Worm (Caenorhabditis elegans) whole organism, dauer: ENCODE measurements around the gene sup-36.
"Not testable (repeated sequence)": the region's sequence is repeated elsewhere in the genome, so short reads cannot be mapped to it uniquely, and the experiment has no call there.

Experiments
- unc-62 ChIP-seq: sonication (generic microtip); optimal IDR thresholded peaks from 2 replicates; lab custom pipeline; 2017; ENCODE audit warnings: missing biosample characterization, missing genetic modification reagents, missing genetic modification characterization

The sup-36 gene

ce11 chrIV:6582604-6583003 lies 18.9 kb upstream of the sup-36 start, which contains the start of gene odr-8:
Gene odr-8, minus strand, starts transcription at chrIV:6582704.
- TF ChIP-seq unc-62 (GFP tag; lab: Kevin White, UChicago) = no peak

ce11 chrIV:6585397-6585921 lies 16.0 kb upstream of the sup-36 start, which contains the start of the genes F38A5.2 and dnj-11:
Gene F38A5.2, minus strand, starts transcription at chrIV:6585400.
Gene dnj-11, plus strand, starts transcription at chrIV:6585871.
- no peak for TF ChIP-seq unc-62 (GFP tag; lab: Kevin White, UChicago)

ce11 chrIV:6588080-6588613 lies 13.3 kb upstream of the sup-36 start:
- TF ChIP-seq unc-62 (GFP tag; lab: Kevin White, UChicago) = no peak

ce11 chrIV:6590029-6590428 lies 11.4 kb upstream of the sup-36 start, which contains the start of the genes lec-11 and irld-7:
Gene lec-11, minus strand, starts transcription at chrIV:6590154.
Gene irld-7, plus strand, starts transcription at chrIV:6590360.
- TF ChIP-seq unc-62 (GFP tag; lab: Kevin White, UChicago) = no peak

- not testable (repeated sequence) for TF ChIP-seq unc-62 (GFP tag; lab: Kevin White, UChicago)
These were observed 10.3 kb upstream of the sup-36 start, which contains the start of the genes nspb-1 and nspb-2 for ce11 chrIV:6591010-6591746. Gene nspb-1, minus strand, starts transcription at chrIV:6591110. Gene nspb-2, plus strand, starts transcription at chrIV:6591696.

- TF ChIP-seq unc-62 (GFP tag; lab: Kevin White, UChicago) = not testable (repeated sequence)
These were observed 6.6 kb upstream of the sup-36 start, which contains the start of gene nspb-3 for ce11 chrIV:6594871-6595270. Gene nspb-3, minus strand, starts transcription at chrIV:6594971.

- TF ChIP-seq unc-62 (GFP tag; lab: Kevin White, UChicago) = no peak
These were observed 5.6 kb upstream of the sup-36 start, which contains the start of gene F38A5.22 for ce11 chrIV:6595912-6596311. Gene F38A5.22, minus strand, starts transcription at chrIV:6595940.

ce11 chrIV:6597298-6597697 lies 4.2 kb upstream of the sup-36 start, which contains the start of gene F38A5.6:
Gene F38A5.6, minus strand, starts transcription at chrIV:6597398.
- no peak for TF ChIP-seq unc-62 (GFP tag; lab: Kevin White, UChicago)

ce11 chrIV:6597918-6598317 lies 3.6 kb upstream of the sup-36 start, which contains the start of gene nspb-4:
Gene nspb-4, plus strand, starts transcription at chrIV:6598218.
- TF ChIP-seq unc-62 (GFP tag; lab: Kevin White, UChicago) = not testable (repeated sequence)

- not testable (repeated sequence) for TF ChIP-seq unc-62 (GFP tag; lab: Kevin White, UChicago)
These were observed 2.7 kb upstream of the sup-36 start, which contains the start of gene nspb-5 for ce11 chrIV:6598740-6599139. Gene nspb-5, plus strand, starts transcription at chrIV:6599040.

ce11 chrIV:6599447-6599846 lies 2.0 kb upstream of the sup-36 start, which contains the start of gene F38A5.8:
Gene F38A5.8, plus strand, starts transcription at chrIV:6599747.
- TF ChIP-seq unc-62 (GFP tag; lab: Kevin White, UChicago) = no peak

ce11 chrIV:6602376-6602775 lies 902 bp downstream of the sup-36 start, which contains the start of gene F15B10.3:
Gene F15B10.3, plus strand, starts transcription at chrIV:6602676.
- TF ChIP-seq unc-62 (GFP tag; lab: Kevin White, UChicago) = no peak

ce11 chrIV:6603549-6603948 lies 2.1 kb downstream of the sup-36 start:
- no peak for TF ChIP-seq unc-62 (GFP tag; lab: Kevin White, UChicago)

ce11 chrIV:6605863-6606262 lies 4.4 kb downstream of the sup-36 start, which contains the start of gene nstp-2:
Gene nstp-2, minus strand, starts transcription at chrIV:6606188.
- no peak for TF ChIP-seq unc-62 (GFP tag; lab: Kevin White, UChicago)

- TF ChIP-seq unc-62 (GFP tag; lab: Kevin White, UChicago) = no peak
These were observed 5.1 kb downstream of the sup-36 start for ce11 chrIV:6606587-6606986.

ce11 chrIV:6607059-6607458 lies 5.6 kb downstream of the sup-36 start:
- TF ChIP-seq unc-62 (GFP tag; lab: Kevin White, UChicago) = no peak
